Worm (Caenorhabditis elegans) whole organism, L1 larva: Measurements from ENCODE around the gene F40G9.7.

Experiments
- C04F5.9 ChIP-seq: sonication (generic microtip); optimal IDR thresholded peaks from 2 replicates; lab custom pipeline; 2016; ENCODE audit warnings: missing genetic modification characterization, missing compliant biosample characterization
- F16B12.6 ChIP-seq: fragments of 150-350 bp; optimal IDR thresholded peaks from 2 replicates; lab custom pipeline; 2014; ENCODE audit warnings: missing biosample characterization, missing genetic modification characterization
- ama-1 ChIP-seq: fragments of 150-350 bp; optimal IDR thresholded peaks from 2 replicates; lab custom pipeline; 2014
- ceh-8 ChIP-seq: fragments of 200-800 bp; sonication (Bioruptor generic); optimal IDR thresholded peaks from 2 replicates; lab custom pipeline; 2018; ENCODE audit warnings: mild to moderate bottlenecking, missing genetic modification characterization, moderate library complexity, missing compliant biosample characterization
- ceh-82 ChIP-seq, 3 experiments: fragments of 150-350 bp in 1 of 3; sonication (generic microtip) in 2 of 3; optimal IDR thresholded peaks; 2 replicates each; lab custom pipeline; 2014 to 2017; ENCODE audit warnings: missing biosample characterization in 3 of 3, missing genetic modification characterization in 3 of 3
- ceh-90 ChIP-seq: sonication (generic microtip); optimal IDR thresholded peaks from 2 replicates; lab custom pipeline; 2016; ENCODE audit warnings: missing genetic modification characterization, missing compliant biosample characterization
- dpl-1 ChIP-seq, 3 experiments: fragments of 150-350 bp in 2 of 3; sonication (generic microtip) in 1 of 3; optimal IDR thresholded peaks; 2 replicates each; lab custom pipeline; 2014 to 2017; ENCODE audit warnings: missing biosample characterization in 3 of 3, missing genetic modification characterization in 3 of 3, missing genetic modification reagents in 3 of 3
- dsc-1 ChIP-seq: sonication (generic microtip); optimal IDR thresholded peaks from 2 replicates; lab custom pipeline; 2016; ENCODE audit warnings: mild to moderate bottlenecking, missing genetic modification characterization, missing compliant biosample characterization
- egl-13 ChIP-seq: sonication (generic microtip); optimal IDR thresholded peaks from 2 replicates; lab custom pipeline; 2016; ENCODE audit warnings: missing genotype, missing genetic modification reagents, missing genetic modification characterization, missing compliant biosample characterization
- egl-27 ChIP-seq, 2 experiments: fragments of 150-350 bp in 1 of 2; sonication (generic microtip); optimal IDR thresholded peaks; 3 replicates each; lab custom pipeline; 2017 to 2018; ENCODE audit warnings: missing biosample characterization in 2 of 2, missing genetic modification characterization in 2 of 2, missing genetic modification reagents in 2 of 2
- elt-2 ChIP-seq: sonication (generic microtip); optimal IDR thresholded peaks from 2 replicates; lab custom pipeline; 2016; ENCODE audit warnings: missing genetic modification characterization, mild to moderate bottlenecking, inconsistent platforms, missing compliant biosample characterization, missing genetic modification reagents
- elt-3 ChIP-seq, 6 experiments: fragments of 150-350 bp in 1 of 6; sonication (generic microtip); optimal IDR thresholded peaks; 2 replicates each; lab custom pipeline; 2017 to 2018; ENCODE audit warnings: missing biosample characterization in 6 of 6, missing genetic modification characterization in 6 of 6, inconsistent platforms in 1 of 6
- fkh-10 ChIP-seq: sonication (generic microtip); optimal IDR thresholded peaks from 2 replicates; lab custom pipeline; 2017; ENCODE audit warnings: missing biosample characterization, missing genetic modification reagents, missing genetic modification characterization
- fkh-4 ChIP-seq: sonication (generic microtip); optimal IDR thresholded peaks from 2 replicates; lab custom pipeline; 2016; ENCODE audit warnings: missing compliant biosample characterization, missing genetic modification characterization, borderline replicate concordance
- fkh-8 ChIP-seq: sonication (generic microtip); optimal IDR thresholded peaks from 2 replicates; lab custom pipeline; 2016; ENCODE audit warnings: mild to moderate bottlenecking, missing genetic modification characterization, missing compliant biosample characterization
- jun-1 ChIP-seq: fragments of 150-350 bp; optimal IDR thresholded peaks from 2 replicates; lab custom pipeline; 2014; ENCODE audit warnings: missing biosample characterization, missing genetic modification reagents, missing genetic modification characterization
- lin-13 ChIP-seq: fragments of 150-350 bp; optimal IDR thresholded peaks from 2 replicates; lab custom pipeline; 2014; ENCODE audit warnings: missing biosample characterization, missing genetic modification reagents, missing genetic modification characterization
- lin-15B ChIP-seq: fragments of 150-350 bp; sonication (generic microtip); optimal IDR thresholded peaks from 3 replicates; lab custom pipeline; 2014; ENCODE audit warnings: missing biosample characterization, missing genetic modification characterization
- lin-35 ChIP-seq, 2 experiments: fragments of 150-350 bp; optimal IDR thresholded peaks; 2 replicates each; lab custom pipeline; 2014; ENCODE audit warnings: missing biosample characterization in 2 of 2, missing genetic modification characterization in 2 of 2, missing genetic modification reagents in 2 of 2
- mdl-1 ChIP-seq, 2 experiments: fragments of 150-350 bp; optimal IDR thresholded peaks; 2 replicates each; lab custom pipeline; 2014 to 2017; ENCODE audit warnings: missing biosample characterization in 2 of 2, missing genetic modification characterization in 2 of 2, inconsistent platforms in 1 of 2
- mef-2 ChIP-seq: fragments of 150-350 bp; optimal IDR thresholded peaks from 2 replicates; lab custom pipeline; 2014; ENCODE audit warnings: missing biosample characterization, missing genetic modification characterization
- mep-1 ChIP-seq: fragments of 150-350 bp; optimal IDR thresholded peaks from 2 replicates; lab custom pipeline; 2014; ENCODE audit warnings: missing biosample characterization, missing genetic modification characterization
- nhr-11 ChIP-seq: fragments of 150-350 bp; optimal IDR thresholded peaks from 2 replicates; lab custom pipeline; 2014; ENCODE audit warnings: missing biosample characterization, missing genetic modification characterization
- nhr-12 ChIP-seq: sonication (generic microtip); optimal IDR thresholded peaks from 2 replicates; lab custom pipeline; 2017; ENCODE audit warnings: missing biosample characterization, missing genetic modification characterization
- nhr-19 ChIP-seq: fragments of 200-800 bp; sonication (Bioruptor generic); conservative IDR thresholded peaks from 2 replicates; pipeline ENCODE4 v1.3.6; 2022; ENCODE audit warnings: missing genetic modification characterization, missing compliant biosample characterization
- nhr-20 ChIP-seq: sonication (generic microtip); optimal IDR thresholded peaks from 2 replicates; lab custom pipeline; 2016; ENCODE audit warnings: mild to moderate bottlenecking, missing genetic modification characterization, missing compliant biosample characterization
- nhr-237 ChIP-seq: fragments of 150-350 bp; optimal IDR thresholded peaks from 2 replicates; lab custom pipeline; 2014; ENCODE audit warnings: missing biosample characterization, missing genetic modification characterization
- nhr-28 ChIP-seq: fragments of 150-350 bp; optimal IDR thresholded peaks from 2 replicates; lab custom pipeline; 2014; ENCODE audit warnings: missing biosample characterization, missing genetic modification characterization
- nhr-76 ChIP-seq: sonication (generic microtip); optimal IDR thresholded peaks from 2 replicates; lab custom pipeline; 2017; ENCODE audit warnings: missing biosample characterization, missing genetic modification characterization
- nhr-84 ChIP-seq: sonication (generic microtip); optimal IDR thresholded peaks from 2 replicates; lab custom pipeline; 2017; ENCODE audit warnings: missing biosample characterization, missing genetic modification characterization
- nhr-85 ChIP-seq: sonication (generic microtip); peaks from one replicate; lab custom pipeline; 2016; ENCODE audit warnings: missing genetic modification characterization, inconsistent platforms, missing compliant biosample characterization
- nhr-90 ChIP-seq: sonication (generic microtip); optimal IDR thresholded peaks from 2 replicates; lab custom pipeline; 2016; ENCODE audit warnings: mild to moderate bottlenecking, missing genetic modification characterization, missing compliant biosample characterization; ENCODE audit not compliant: poor library complexity
- pax-3 ChIP-seq: fragments of 200-800 bp; sonication (Bioruptor generic); optimal IDR thresholded peaks from 2 replicates; lab custom pipeline; 2018; ENCODE audit warnings: mild to moderate bottlenecking, missing genetic modification characterization, moderate library complexity, missing compliant biosample characterization
- pqm-1 ChIP-seq: sonication (generic microtip); optimal IDR thresholded peaks from 3 replicates; lab custom pipeline; 2017; ENCODE audit warnings: missing biosample characterization, missing genetic modification characterization
- sox-4 ChIP-seq: sonication (generic microtip); optimal IDR thresholded peaks from 2 replicates; lab custom pipeline; 2016; ENCODE audit warnings: missing genetic modification characterization, missing compliant biosample characterization
- sup-37 ChIP-seq: fragments of 200-800 bp; sonication (Bioruptor generic); optimal IDR thresholded peaks from 2 replicates; lab custom pipeline; 2018; ENCODE audit warnings: mild to moderate bottlenecking, missing genetic modification characterization, missing compliant biosample characterization
- tbx-2 ChIP-seq: sonication (generic microtip); optimal IDR thresholded peaks from 2 replicates; lab custom pipeline; 2016; ENCODE audit warnings: missing genetic modification characterization, missing compliant biosample characterization
- tlp-1 ChIP-seq: fragments of 150-350 bp; optimal IDR thresholded peaks from 2 replicates; lab custom pipeline; 2014; ENCODE audit warnings: missing biosample characterization, missing genetic modification characterization
- zip-4 ChIP-seq: fragments of 200-800 bp; sonication (Bioruptor generic); optimal IDR thresholded peaks from 2 replicates; lab custom pipeline; 2018; ENCODE audit warnings: mild to moderate bottlenecking, missing genetic modification characterization, moderate library complexity, missing compliant biosample characterization
- ztf-11 ChIP-seq, 2 experiments: sonication (generic microtip); optimal IDR thresholded peaks; 2 replicates each; lab custom pipeline; 2016 to 2017; ENCODE audit warnings: missing genetic modification characterization in 2 of 2, missing biosample characterization in 1 of 2, missing compliant biosample characterization in 1 of 2

Gene F40G9.7

DNA sequence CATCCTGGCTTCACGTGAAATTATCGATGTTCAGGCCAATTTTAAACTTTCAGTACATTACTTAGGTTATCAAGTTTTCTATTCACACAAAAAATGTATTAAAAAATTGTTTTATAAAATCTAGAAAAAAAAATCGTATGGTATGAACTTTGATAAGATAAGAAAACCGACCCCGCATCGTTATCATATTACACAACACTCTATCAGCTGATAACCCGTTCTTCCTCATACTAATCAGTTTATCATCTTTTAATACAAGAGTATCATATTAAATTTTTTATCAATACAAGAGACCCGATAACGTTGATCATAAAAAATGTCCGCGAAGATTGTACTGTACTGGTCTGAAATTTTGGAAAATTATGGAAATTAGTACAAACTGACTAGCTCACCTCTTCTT lies 11.3 kb upstream of the F40G9.7 start:
- TF ChIP-seq nhr-85 (tag; lab: Kevin White, UChicago) (peak; percentile 52), jun-1 (tag; lab: Kevin White, UChicago) (peak; percentile 93), pqm-1 (tag; lab: Kevin White, UChicago) (peak; percentile 98), nhr-19 (GFP tag; lab: Robert Waterston, UW) (peak; percentile 12; the same call in 1 of the 2 replicates), elt-2 (tag; lab: Kevin White, UChicago) (peak; percentile 100), lin-35 (GFP tag; optimal IDR thresholded peaks at IDR 0.05; lab: Kevin White, UChicago) (peak in 1 of 2 experiments; percentile 62), sup-37 (GFP tag; lab: Kevin White, UChicago) (no peak), F16B12.6 (no peak), pax-3 (tag; lab: Kevin White, UChicago) (peak; percentile 34), tlp-1 (tag; lab: Kevin White, UChicago) (peak; percentile 92), elt-3 (tag; optimal IDR thresholded peaks at IDR 0.05; lab: Kevin White, UChicago) (peak; percentile 67 to 100 (median 95)), egl-27 (tag; optimal IDR thresholded peaks at IDR 0.05; lab: Kevin White, UChicago) (peak in 1 of 2 experiments; percentile 6), egl-13 (tag; lab: Kevin White, UChicago) (no peak), fkh-10 (GFP tag; lab: Kevin White, UChicago) (no peak), nhr-11 (tag; lab: Kevin White, UChicago) (no peak), nhr-12 (tag; lab: Kevin White, UChicago) (no peak), nhr-90 (peak; percentile 61)

DNA sequence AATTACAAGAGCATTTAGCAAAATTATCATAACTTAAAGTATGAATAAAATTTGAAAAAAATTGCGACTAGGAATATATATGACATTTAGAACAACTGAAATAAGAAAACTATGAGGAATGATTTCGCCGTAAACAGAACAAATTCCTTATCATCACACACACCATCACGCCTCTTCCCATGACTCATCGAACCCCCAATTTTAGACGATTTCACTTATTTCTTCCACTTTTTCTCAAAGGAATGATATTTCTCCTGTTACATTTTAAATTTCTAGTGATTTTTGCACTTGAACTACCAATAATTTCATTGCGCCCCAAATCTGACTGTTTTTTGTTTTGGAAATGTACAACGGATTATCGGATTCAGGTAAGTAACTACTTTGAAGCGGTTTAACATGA lies 8.8 kb upstream of the F40G9.7 start, which contains the start of the genes zig-13 and ver-1:
Gene zig-13, minus strand, starts transcription at position 101 of the 400 bp plus-strand sequence.
Gene ver-1, plus strand, starts transcription at position 180 of the 400 bp plus-strand sequence.
- TF ChIP-seq dsc-1 (tag; lab: Kevin White, UChicago), result no peak
- no peak for TF ChIP-seq ztf-11 (tag; optimal IDR thresholded peaks at IDR 0.05; lab: Kevin White, UChicago)
- no peak for TF ChIP-seq ceh-82 (tag; optimal IDR thresholded peaks at IDR 0.05; lab: Kevin White, UChicago)
- TF ChIP-seq mep-1 (tag; lab: Kevin White, UChicago), result no peak
- TF ChIP-seq mdl-1 (tag; optimal IDR thresholded peaks at IDR 0.05; lab: Kevin White, UChicago), result no peak
- no peak for TF ChIP-seq nhr-20 (tag; lab: Kevin White, UChicago)
- no peak for TF ChIP-seq ama-1 (lab: Kevin White, UChicago)
- TF ChIP-seq fkh-8, result no peak
- TF ChIP-seq sox-4 (tag; lab: Kevin White, UChicago), result no peak
- TF ChIP-seq fkh-4, result no peak
- TF ChIP-seq, all 84 proteins: peak for 0

DNA sequence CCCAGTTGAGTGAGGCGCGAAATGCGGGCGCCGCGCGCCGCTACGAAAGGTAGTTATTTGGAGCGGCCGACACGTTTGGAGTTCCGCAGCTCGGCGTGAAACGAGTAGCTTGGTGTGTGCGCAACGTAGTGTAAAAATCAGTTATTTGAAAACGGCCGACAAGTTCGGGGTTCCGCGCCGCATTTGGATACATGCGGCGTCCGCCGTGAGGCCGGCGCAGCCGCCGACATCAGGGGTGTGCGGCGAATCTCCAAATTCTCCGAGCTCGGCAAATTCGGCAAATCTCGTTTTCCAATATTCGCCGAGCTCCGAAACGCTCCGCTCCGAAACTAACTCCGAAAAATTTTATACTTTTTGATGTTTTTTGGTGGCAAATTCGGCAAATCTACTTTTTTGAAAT lies 7.5 kb upstream of the F40G9.7 start:
- TF ChIP-seq dpl-1 (GFP tag; optimal IDR thresholded peaks at IDR 0.05; lab: Kevin White, UChicago) (no peak), zip-4 (GFP tag; lab: Kevin White, UChicago) (no peak), fkh-10 (GFP tag; lab: Kevin White, UChicago) (no peak), nhr-19 (GFP tag; lab: Robert Waterston, UW) (no peak), nhr-76 (tag; lab: Kevin White, UChicago) (no peak), tbx-2 (tag; lab: Kevin White, UChicago) (no peak), egl-27 (tag; optimal IDR thresholded peaks at IDR 0.05; lab: Kevin White, UChicago) (no peak), lin-13 (no peak), ceh-8 (GFP tag; lab: Kevin White, UChicago) (no peak)

DNA sequence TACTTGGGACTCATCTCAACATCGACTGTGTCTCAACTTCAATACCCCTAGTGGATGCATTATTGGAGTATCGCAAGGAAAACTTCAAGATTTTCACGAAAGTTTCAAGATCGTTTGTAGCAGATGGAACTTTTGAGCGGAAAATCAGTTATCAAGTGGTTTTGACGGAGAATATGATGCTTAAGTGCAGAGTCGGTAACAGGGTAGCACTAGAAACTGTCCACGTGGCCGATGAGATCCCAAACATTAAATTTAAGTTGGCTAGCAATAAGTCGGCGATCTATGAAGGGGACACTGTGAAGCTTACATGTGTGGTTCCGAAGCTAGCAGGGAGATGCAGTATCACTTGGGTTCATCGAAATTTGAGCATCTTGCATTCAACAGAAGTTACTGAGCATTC lies 6.3 kb upstream of the F40G9.7 start:
- no peak for TF ChIP-seq ceh-8 (GFP tag; lab: Kevin White, UChicago)
- TF ChIP-seq lin-15B (tag; lab: Kevin White, UChicago), result no peak

DNA sequence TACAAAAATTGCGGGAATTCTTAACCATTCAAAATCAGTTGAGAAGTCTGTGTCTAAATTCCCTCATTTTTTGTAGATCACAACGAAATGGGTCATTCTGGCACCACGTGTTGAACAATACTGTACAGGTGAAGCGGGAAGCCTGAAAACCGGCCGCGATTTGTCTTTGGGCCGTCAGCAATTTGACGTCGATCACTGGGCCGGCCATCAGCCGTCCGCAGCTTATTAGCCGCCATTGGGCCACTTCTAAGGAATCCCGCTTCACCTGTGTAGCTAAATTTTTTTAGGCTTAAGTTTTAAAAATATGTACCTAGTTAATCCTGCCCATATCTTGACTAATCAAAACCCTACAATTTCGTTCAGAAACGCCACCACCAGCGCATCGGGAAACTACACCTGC lies 5.8 kb upstream of the F40G9.7 start:
- no peak for TF ChIP-seq jun-1 (tag; lab: Kevin White, UChicago)
- no peak for TF ChIP-seq nhr-28
- TF ChIP-seq nhr-84 (tag; lab: Kevin White, UChicago), result no peak
- TF ChIP-seq sox-4 (tag; lab: Kevin White, UChicago), result no peak
- no peak for TF ChIP-seq nhr-12 (tag; lab: Kevin White, UChicago)
- TF ChIP-seq C04F5.9 (tag; lab: Kevin White, UChicago), result no peak
- no peak for TF ChIP-seq nhr-237 (tag; lab: Kevin White, UChicago)
- TF ChIP-seq mef-2 (tag; lab: Kevin White, UChicago), result no peak
- no peak for TF ChIP-seq egl-27 (tag; optimal IDR thresholded peaks at IDR 0.05; lab: Kevin White, UChicago)
- TF ChIP-seq ceh-90 (tag; lab: Kevin White, UChicago), result no peak
- TF ChIP-seq, all 84 proteins: peak for 0
